Worm (Caenorhabditis elegans): ENCODE measurements around the gene wrt-9.

Gene wrt-9

DNA sequence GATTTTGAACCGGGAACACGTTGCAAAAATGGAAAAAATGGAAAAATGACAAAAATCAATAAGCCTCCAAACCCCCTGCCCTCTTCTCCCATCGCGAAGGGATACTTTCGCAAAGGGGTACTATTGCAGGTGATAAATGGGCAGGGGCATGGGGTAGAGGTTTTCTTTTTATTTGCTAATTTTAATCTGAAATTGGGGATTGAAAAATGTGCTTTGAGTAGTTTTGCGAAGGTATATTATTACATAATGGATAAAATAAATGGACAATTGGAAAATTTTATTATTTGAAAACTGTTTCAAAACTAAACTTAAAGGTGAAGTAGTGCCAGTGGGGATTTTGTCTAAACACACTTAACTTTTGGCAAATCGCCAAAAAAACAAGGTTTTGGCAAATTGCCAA, 50.6 kb downstream of the wrt-9 start:
- TF ChIP-seq attf-5 (GFP tag; optimal IDR thresholded peaks at IDR 0.05), result peak; percentile 53
- TF ChIP-seq tbx-9 (tag; optimal IDR thresholded peaks at IDR 0.05; ENCODE audit: borderline replicate concordance), result no peak
- TF ChIP-seq ztf-22 (GFP tag; optimal IDR thresholded peaks at IDR 0.05), result peak; percentile 76
- peak; percentile 86; the same call in 1 of the 2 replicates for TF ChIP-seq ztf-6 (GFP tag; IDR thresholded peaks at IDR 0.05)
- peak; percentile 27 for TF ChIP-seq snpc-3.4 (tag; optimal IDR thresholded peaks at IDR 0.05)
- TF ChIP-seq akir-1 (GFP tag; optimal IDR thresholded peaks at IDR 0.05), result peak; percentile 27
- TF ChIP-seq bed-2 (GFP tag; IDR thresholded peaks at IDR 0.05), result peak; percentile 80
- TF ChIP-seq B0019.2 (GFP tag; conservative IDR thresholded peaks at IDR 0.05), result no peak
- no peak for TF ChIP-seq unc-62 (GFP tag; optimal IDR thresholded peaks at IDR 0.05)
- peak; percentile 96 for TF ChIP-seq F10E7.11 (tag; optimal IDR thresholded peaks at IDR 0.05)
- peak; percentile 54; the same call in 1 of the 2 replicates for TF ChIP-seq Y95B8A.8 (GFP tag; IDR thresholded peaks at IDR 0.05)
- peak; percentile 97 for TF ChIP-seq nfyb-1 (GFP tag; IDR thresholded peaks at IDR 0.05)
- TF ChIP-seq nhr-80 (tag; optimal IDR thresholded peaks at IDR 0.05), result peak; percentile 89
- peak; percentile 93 for TF ChIP-seq nhr-90 (tag; optimal IDR thresholded peaks at IDR 0.05)
- peak; percentile 69 for TF ChIP-seq ztf-18 (tag; optimal IDR thresholded peaks at IDR 0.05)
- peak; percentile 84 for TF ChIP-seq F52B5.7 (tag; optimal IDR thresholded peaks at IDR 0.05)
- no peak for TF ChIP-seq bed-1 (GFP tag; IDR thresholded peaks at IDR 0.05)
- TF ChIP-seq unc-130 (GFP tag; optimal IDR thresholded peaks at IDR 0.05), result peak; percentile 0
- no peak for TF ChIP-seq ceh-91 (GFP tag; IDR thresholded peaks at IDR 0.05)
- peak; percentile 98 for TF ChIP-seq repo-1 (tag; optimal IDR thresholded peaks at IDR 0.05)
- TF ChIP-seq tlf-1 (GFP tag; optimal IDR thresholded peaks at IDR 0.05), result peak; percentile 97
- peak; percentile 91 for TF ChIP-seq egl-44 (GFP tag; IDR thresholded peaks at IDR 0.05)
- TF ChIP-seq nhr-120 (GFP tag; IDR thresholded peaks at IDR 0.05), result 0 out of 2 replicates have a peak, but pooled peaks have one; percentile 86
- peak; percentile 93 for TF ChIP-seq ekl-4 (GFP tag; IDR thresholded peaks at IDR 0.05)
- no peak for TF ChIP-seq him-1 (tag; optimal IDR thresholded peaks at IDR 0.05)
- TF ChIP-seq F37B4.10 (GFP tag; IDR thresholded peaks at IDR 0.05), result 0 out of 2 replicates have a peak, but pooled peaks have one; percentile 51
- TF ChIP-seq pbrm-1 (GFP tag; IDR thresholded peaks at IDR 0.05), result peak; percentile 94
- no peak for TF ChIP-seq F55B11.4 (tag; optimal IDR thresholded peaks at IDR 0.05; ENCODE audit: borderline replicate concordance, insufficient read depth)
- peak; percentile 50 for TF ChIP-seq zim-3 (tag; optimal IDR thresholded peaks at IDR 0.05)
- TF ChIP-seq chd-7 (tag; optimal IDR thresholded peaks at IDR 0.05), result peak; percentile 87
- TF ChIP-seq B0336.3 (GFP tag; IDR thresholded peaks at IDR 0.05), result peak; percentile 99
- TF ChIP-seq Y56A3A.18 (GFP tag; IDR thresholded peaks at IDR 0.05), result peak; percentile 98
- peak; percentile 98 for TF ChIP-seq somi-1 (GFP tag; optimal IDR thresholded peaks at IDR 0.05)
- peak; percentile 60 for TF ChIP-seq sptf-2 (GFP tag; optimal IDR thresholded peaks at IDR 0.05)
- no peak for TF ChIP-seq aptf-3 (GFP tag; IDR thresholded peaks at IDR 0.05)
- TF ChIP-seq D2030.7 (GFP tag; IDR thresholded peaks at IDR 0.05), result no peak
- TF ChIP-seq mxl-1 (tag; optimal IDR thresholded peaks at IDR 0.05), result peak; percentile 17
- TF ChIP-seq pha-4 (tag; optimal IDR thresholded peaks at IDR 0.05), result peak; percentile 93
- 0 out of 2 replicates have a peak, but pooled peaks have one; percentile 15 for TF ChIP-seq ztf-28 (GFP tag; IDR thresholded peaks at IDR 0.05)
- TF ChIP-seq madf-10 (tag; optimal IDR thresholded peaks at IDR 0.05), result peak; percentile 96
- TF ChIP-seq attf-3 (GFP tag; conservative IDR thresholded peaks at IDR 0.05), result 0 out of 2 replicates have a peak, but pooled peaks have one; percentile 21
- peak; percentile 96 for TF ChIP-seq K12H6.12 (tag; optimal IDR thresholded peaks at IDR 0.05)
- TF ChIP-seq hmg-1.2 (GFP tag; IDR thresholded peaks at IDR 0.05), result peak; percentile 86
- TF ChIP-seq mel-28 (tag; optimal IDR thresholded peaks at IDR 0.05; ENCODE audit: borderline replicate concordance), result peak; percentile 58
- TF ChIP-seq rpc-1 (optimal IDR thresholded peaks at IDR 0.05), result peak; percentile 10
- TF ChIP-seq rpc-1 (tag; optimal IDR thresholded peaks at IDR 0.05), result no peak
- no peak for TF ChIP-seq madf-8 (GFP tag; conservative IDR thresholded peaks at IDR 0.05)
- TF ChIP-seq F39B2.1 (GFP tag; IDR thresholded peaks at IDR 0.05), result no peak
- TF ChIP-seq atf-7 (tag; optimal IDR thresholded peaks at IDR 0.05), result peak; percentile 97
- no peak for TF ChIP-seq ztf-25 (GFP tag; IDR thresholded peaks at IDR 0.05)

Measured in whole organism, young adult.